ENCODE assay signal across 4 fruit fly cellular contexts in genomic region chr3L:8667809-8668593, dm6.
TF ChIP-seq lines count a peak whose summit lies in the region.

No protein-coding gene starts in this region.

- no peak for TF ChIP-seq CTCF in whole organism, embryonic (GFP tag; optimal IDR thresholded peaks at IDR 0.05; lab: Kevin White, UChicago)

TF ChIP-seq in whole organism, embryonic, 481 proteins besides CTCF, POLR2A, EP300 and RAD21 (continues in another document):
- TF ChIP-seq CG10209 (GFP tag; optimal IDR thresholded peaks at IDR 0.05; lab: Kevin White, UChicago), result peak; percentile 13
- no peak for TF ChIP-seq CG3838 (GFP tag; optimal IDR thresholded peaks at IDR 0.05; lab: Kevin White, UChicago)
- TF ChIP-seq CG3163 (GFP tag; optimal IDR thresholded peaks at IDR 0.05; lab: Kevin White, UChicago), result no peak
- no peak for TF ChIP-seq tup (GFP tag; optimal IDR thresholded peaks at IDR 0.05; lab: Kevin White, UChicago)
- TF ChIP-seq gro (GFP tag; optimal IDR thresholded peaks at IDR 0.05; lab: Kevin White, UChicago), result no peak
- TF ChIP-seq CG6654 (GFP tag; optimal IDR thresholded peaks at IDR 0.05; lab: Kevin White, UChicago), result no peak
- no peak for TF ChIP-seq Dll (GFP tag; IDR thresholded peaks at IDR 0.05; lab: Robert Waterston, UW; ENCODE audit: partially characterized antibody)
- TF ChIP-seq Tbp (GFP tag; optimal IDR thresholded peaks at IDR 0.05; lab: Kevin White, UChicago), result no peak
- no peak for TF ChIP-seq HmgZ (tag; optimal IDR thresholded peaks at IDR 0.05; lab: Kevin White, UChicago)
- no peak for TF ChIP-seq Sry-β (GFP tag; optimal IDR thresholded peaks at IDR 0.05; lab: Kevin White, UChicago)
- TF ChIP-seq cato (GFP tag; optimal IDR thresholded peaks at IDR 0.05; lab: Kevin White, UChicago; ENCODE audit: borderline replicate concordance), result no peak
- peak; percentile 55 for TF ChIP-seq Ptx1 (GFP tag; IDR thresholded peaks at IDR 0.05; lab: Robert Waterston, UW)
- no peak for TF ChIP-seq run (tag; optimal IDR thresholded peaks at IDR 0.05; lab: Kevin White, UChicago)
- TF ChIP-seq sob (GFP tag; IDR thresholded peaks at IDR 0.05; lab: Robert Waterston, UW), result 0 out of 2 replicates have a peak, but pooled peaks have one; percentile 32
- TF ChIP-seq CG11723 (GFP tag; optimal IDR thresholded peaks at IDR 0.05; lab: Kevin White, UChicago), result peak; percentile 11
- no peak for TF ChIP-seq CG3065 (GFP tag; optimal IDR thresholded peaks at IDR 0.05; lab: Kevin White, UChicago)
- TF ChIP-seq hbn (GFP tag; IDR thresholded peaks at IDR 0.05; lab: Robert Waterston, UW; ENCODE audit: partially characterized antibody), result no peak
- no peak for TF ChIP-seq CG10366 (GFP tag; IDR thresholded peaks at IDR 0.05; lab: Robert Waterston, UW)
- peak; percentile 61 for TF ChIP-seq phol (tag; optimal IDR thresholded peaks at IDR 0.05; lab: Kevin White, UChicago)
- TF ChIP-seq ken (GFP tag; IDR thresholded peaks at IDR 0.05; lab: Robert Waterston, UW), result no peak
- TF ChIP-seq CG11504 (tag; optimal IDR thresholded peaks at IDR 0.05; lab: Kevin White, UChicago), result peak; percentile 66
- TF ChIP-seq HLH4C (GFP tag; IDR thresholded peaks at IDR 0.05; lab: Robert Waterston, UW; ENCODE audit: partially characterized antibody), result no peak

TF ChIP-seq in whole organism, prepupa, 60 proteins besides CTCF, POLR2A, EP300 and RAD21 (continues in another document):
- TF ChIP-seq CG11902 (GFP tag; optimal IDR thresholded peaks at IDR 0.05; lab: Kevin White, UChicago) (peak; percentile 78), CG3919 (GFP tag; optimal IDR thresholded peaks at IDR 0.05; lab: Kevin White, UChicago) (peak; percentile 89), Met (GFP tag; optimal IDR thresholded peaks at IDR 0.05; lab: Kevin White, UChicago) (peak; percentile 84), CG3032 (tag; optimal IDR thresholded peaks at IDR 0.05; lab: Kevin White, UChicago) (peak; percentile 95), Ets96B (tag; optimal IDR thresholded peaks at IDR 0.05; lab: Kevin White, UChicago) (peak; percentile 94), Blimp-1 (GFP tag; optimal IDR thresholded peaks at IDR 0.05; lab: Kevin White, UChicago) (peak; percentile 66), dsx (GFP tag; optimal IDR thresholded peaks at IDR 0.05; lab: Kevin White, UChicago; ENCODE audit: poor library complexity, severe bottlenecking) (peak; percentile 93), Smox (GFP tag; optimal IDR thresholded peaks at IDR 0.05; lab: Kevin White, UChicago) (peak; percentile 77), Eip93F (GFP tag; optimal IDR thresholded peaks at IDR 0.05; lab: Kevin White, UChicago) (peak; percentile 80), CG8319 (GFP tag; optimal IDR thresholded peaks at IDR 0.05; lab: Kevin White, UChicago) (peak; percentile 74), CG6276 (GFP tag; optimal IDR thresholded peaks at IDR 0.05; lab: Kevin White, UChicago) (peak; percentile 52), vri (GFP tag; optimal IDR thresholded peaks at IDR 0.05; lab: Kevin White, UChicago) (peak; percentile 78), Sox102F (GFP tag; optimal IDR thresholded peaks at IDR 0.05; lab: Kevin White, UChicago) (peak; percentile 85), CG10631 (GFP tag; optimal IDR thresholded peaks at IDR 0.05; lab: Kevin White, UChicago) (peak; percentile 89), acj6 (GFP tag; optimal IDR thresholded peaks at IDR 0.05; lab: Kevin White, UChicago) (peak; percentile 88), Lpt (GFP tag; optimal IDR thresholded peaks at IDR 0.05; lab: Kevin White, UChicago) (peak; percentile 73), CG6163 (GFP tag; IDR thresholded peaks at IDR 0.05; lab: Robert Waterston, UW) (peak; percentile 86), CG32006 (GFP tag; optimal IDR thresholded peaks at IDR 0.05; lab: Kevin White, UChicago) (peak; percentile 71), fd85E (GFP tag; optimal IDR thresholded peaks at IDR 0.05; lab: Kevin White, UChicago) (peak; percentile 52), CG34406 (GFP tag; optimal IDR thresholded peaks at IDR 0.05; lab: Kevin White, UChicago) (peak; percentile 93), CG11762 (GFP tag; optimal IDR thresholded peaks at IDR 0.05; lab: Kevin White, UChicago; ENCODE audit: insufficient read depth) (peak; percentile 83), CG7368 (GFP tag; optimal IDR thresholded peaks at IDR 0.05; lab: Kevin White, UChicago) (peak; percentile 75), CG11294 (GFP tag; IDR thresholded peaks at IDR 0.05; lab: Robert Waterston, UW) (no peak)

TF ChIP-seq in whole organism, pupa, 21 proteins besides CTCF, POLR2A, EP300 and RAD21:
- TF ChIP-seq CG14655 (GFP tag; optimal IDR thresholded peaks at IDR 0.05; lab: Kevin White, UChicago), result peak; percentile 86
- TF ChIP-seq Snoo (tag; optimal IDR thresholded peaks at IDR 0.05; lab: Kevin White, UChicago), result peak; percentile 86
- TF ChIP-seq CG4496 (GFP tag; IDR thresholded peaks at IDR 0.05; lab: Robert Waterston, UW), result no peak; the same call in 1 of the 3 replicates
- peak; percentile 75 for TF ChIP-seq CG8301 (tag; optimal IDR thresholded peaks at IDR 0.05; lab: Kevin White, UChicago)
- peak; percentile 59 for TF ChIP-seq gl (tag; optimal IDR thresholded peaks at IDR 0.05; lab: Kevin White, UChicago)
- peak; percentile 63 for TF ChIP-seq CG12605 (GFP tag; IDR thresholded peaks at IDR 0.05; lab: Robert Waterston, UW)
- TF ChIP-seq CG10348 (GFP tag; IDR thresholded peaks at IDR 0.05; lab: Robert Waterston, UW), result no peak
- TF ChIP-seq rn (GFP tag; IDR thresholded peaks at IDR 0.05; lab: Robert Waterston, UW), result peak; percentile 65; the same call in 1 of the 2 replicates
- TF ChIP-seq CG15710 (tag; optimal IDR thresholded peaks at IDR 0.05; lab: Kevin White, UChicago), result peak; percentile 93
- TF ChIP-seq CG34367 (tag; optimal IDR thresholded peaks at IDR 0.05; lab: Kevin White, UChicago), result peak; percentile 85
- peak; percentile 96 for TF ChIP-seq CG8159 (tag; optimal IDR thresholded peaks at IDR 0.05; lab: Kevin White, UChicago)
- peak; percentile 49; the same call in 1 of the 3 replicates for TF ChIP-seq fd96Ca (GFP tag; IDR thresholded peaks at IDR 0.05; lab: Robert Waterston, UW)
- TF ChIP-seq CG17806 (tag; optimal IDR thresholded peaks at IDR 0.05; lab: Kevin White, UChicago), result peak; percentile 91
- TF ChIP-seq D1 (tag; optimal IDR thresholded peaks at IDR 0.05; lab: Kevin White, UChicago), result peak; percentile 82
- TF ChIP-seq Pif1B (GFP tag; optimal IDR thresholded peaks at IDR 0.05; lab: Kevin White, UChicago), result peak; percentile 91
- peak; percentile 66 for TF ChIP-seq Pif1A (GFP tag; optimal IDR thresholded peaks at IDR 0.05; lab: Kevin White, UChicago)
- TF ChIP-seq CG9948 (tag; optimal IDR thresholded peaks at IDR 0.05; lab: Kevin White, UChicago), result peak; percentile 94
- TF ChIP-seq Ets98B (GFP tag; IDR thresholded peaks at IDR 0.05; lab: Robert Waterston, UW), result peak; percentile 32
- TF ChIP-seq CG32121 (GFP tag; IDR thresholded peaks at IDR 0.05; lab: Robert Waterston, UW), result 0 out of 2 replicates have a peak, but pooled peaks have one; percentile 11
- peak; percentile 58 for TF ChIP-seq EcR (GFP tag; optimal IDR thresholded peaks at IDR 0.05; lab: Kevin White, UChicago)
- TF ChIP-seq CG13204 (GFP tag; optimal IDR thresholded peaks at IDR 0.05; lab: Kevin White, UChicago), result peak; percentile 59

TF ChIP-seq in whole organism, wandering third instar larva, 38 proteins besides CTCF, POLR2A, EP300 and RAD21 (continues in another document):
- peak; percentile 21 for TF ChIP-seq CG32264 (GFP tag; optimal IDR thresholded peaks at IDR 0.05; lab: Kevin White, UChicago)
- no peak for TF ChIP-seq CrebA (GFP tag; optimal IDR thresholded peaks at IDR 0.05; lab: Kevin White, UChicago; ENCODE audit: borderline replicate concordance)
- TF ChIP-seq CG9705 (GFP tag; optimal IDR thresholded peaks at IDR 0.05; lab: Kevin White, UChicago), result peak; percentile 82
- no peak for TF ChIP-seq N (GFP tag; optimal IDR thresholded peaks at IDR 0.05; lab: Kevin White, UChicago)
- TF ChIP-seq tai (GFP tag; optimal IDR thresholded peaks at IDR 0.05; lab: Kevin White, UChicago), result no peak
- TF ChIP-seq Hr83 (GFP tag; optimal IDR thresholded peaks at IDR 0.05; lab: Kevin White, UChicago; ENCODE audit: poor library complexity, severe bottlenecking), result no peak
- no peak for TF ChIP-seq jim (GFP tag; optimal IDR thresholded peaks at IDR 0.05; lab: Kevin White, UChicago)
- peak; percentile 64 for TF ChIP-seq sage (GFP tag; optimal IDR thresholded peaks at IDR 0.05; lab: Kevin White, UChicago)
- TF ChIP-seq sv (GFP tag; optimal IDR thresholded peaks at IDR 0.05; lab: Kevin White, UChicago), result no peak
- no peak for TF ChIP-seq Dfd (GFP tag; optimal IDR thresholded peaks at IDR 0.05; lab: Kevin White, UChicago)
- TF ChIP-seq Vsx2 (GFP tag; optimal IDR thresholded peaks at IDR 0.05; lab: Kevin White, UChicago; ENCODE audit: partially characterized antibody), result peak; percentile 52
- TF ChIP-seq Rel (GFP tag; optimal IDR thresholded peaks at IDR 0.05; lab: Kevin White, UChicago), result peak; percentile 63
- peak; percentile 62 for TF ChIP-seq Rel (tag; optimal IDR thresholded peaks at IDR 0.05; lab: Kevin White, UChicago)
- TF ChIP-seq psq (GFP tag; optimal IDR thresholded peaks at IDR 0.05; lab: Kevin White, UChicago), result peak; percentile 85
- TF ChIP-seq Dif (GFP tag; optimal IDR thresholded peaks at IDR 0.05; lab: Kevin White, UChicago; ENCODE audit: partially characterized antibody), result peak; percentile 45
- TF ChIP-seq dl (GFP tag; optimal IDR thresholded peaks at IDR 0.05; lab: Kevin White, UChicago; ENCODE audit: insufficient read depth in 1 of 2, partially characterized antibody in 2 of 2), result no peak
- peak; percentile 80 for TF ChIP-seq h (GFP tag; optimal IDR thresholded peaks at IDR 0.05; lab: Kevin White, UChicago)
- TF ChIP-seq fru (GFP tag; optimal IDR thresholded peaks at IDR 0.05; lab: Kevin White, UChicago), result peak; percentile 79
- TF ChIP-seq rgr (GFP tag; optimal IDR thresholded peaks at IDR 0.05; lab: Kevin White, UChicago), result peak; percentile 89
- TF ChIP-seq Abd-B (GFP tag; optimal IDR thresholded peaks at IDR 0.05; lab: Kevin White, UChicago), result no peak
- TF ChIP-seq foxo (GFP tag; optimal IDR thresholded peaks at IDR 0.05; lab: Kevin White, UChicago), result peak in 1 of 2 experiments; percentile 89
- TF ChIP-seq OdsH (GFP tag; optimal IDR thresholded peaks at IDR 0.05; lab: Kevin White, UChicago), result peak; percentile 90
- no peak for TF ChIP-seq Mio (GFP tag; optimal IDR thresholded peaks at IDR 0.05; lab: Kevin White, UChicago)
- no peak for TF ChIP-seq Hr78 (GFP tag; optimal IDR thresholded peaks at IDR 0.05; lab: Kevin White, UChicago)
- no peak for TF ChIP-seq pan (optimal IDR thresholded peaks at IDR 0.05; lab: Kevin White, UChicago)
- peak; percentile 93 for TF ChIP-seq Sp1 (GFP tag; optimal IDR thresholded peaks at IDR 0.05; lab: Kevin White, UChicago)
- TF ChIP-seq HLH106 (tag; optimal IDR thresholded peaks at IDR 0.05; lab: Kevin White, UChicago), result peak; percentile 92
- TF ChIP-seq lola (GFP tag; optimal IDR thresholded peaks at IDR 0.05; lab: Kevin White, UChicago), result no peak
- no peak for TF ChIP-seq Jra (GFP tag; optimal IDR thresholded peaks at IDR 0.05; lab: Kevin White, UChicago)
- TF ChIP-seq ey (GFP tag; optimal IDR thresholded peaks at IDR 0.05; lab: Kevin White, UChicago), result peak; percentile 67
- no peak for TF ChIP-seq Myc (optimal IDR thresholded peaks at IDR 0.05; lab: Kevin White, UChicago)

Comparison
In these comparisons a context has a peak if more than half of its experiments do, and no peak if none do; other contexts are left out.
1. Of the 7 proteins assayed by ChIP-seq in both whole organism, embryonic and whole organism, prepupa: peak only in whole organism, embryonic: none; only in whole organism, prepupa: CG16779, CG6854, Gug, Hr39 and Lpt; in both: Blimp-1 and Sox102F; in neither: 0.